Worm (Caenorhabditis elegans): Measurements from ENCODE around the gene pfkb-1.2.

DNA sequence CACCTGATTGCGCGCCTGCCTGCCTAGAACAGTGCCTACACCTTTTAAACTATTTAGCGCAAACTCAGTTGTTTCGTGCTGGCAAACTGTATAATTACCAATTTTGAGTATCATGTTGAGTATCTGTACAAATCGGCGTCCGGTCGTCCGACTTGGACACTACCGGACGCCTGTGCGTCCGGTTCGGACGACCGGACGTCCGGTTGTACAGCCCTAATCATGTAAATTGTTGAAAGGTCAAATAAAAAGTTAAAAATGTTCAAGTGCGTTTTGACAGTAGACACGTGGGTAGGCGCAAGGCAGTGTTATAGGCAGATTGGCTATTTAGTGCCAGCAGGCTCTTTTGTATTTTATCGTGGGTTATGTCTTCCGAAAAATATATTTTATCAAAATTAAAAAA is 8.2 kb downstream of the pfkb-1.2 start:
- TF ChIP-seq nhr-11 (tag; optimal IDR thresholded peaks at IDR 0.05) (no peak), ama-1 (optimal IDR thresholded peaks at IDR 0.05) (no peak), fkh-10 (GFP tag; optimal IDR thresholded peaks at IDR 0.05) (no peak), fax-1 (tag; optimal IDR thresholded peaks at IDR 0.05) (no peak)
